Worm (Caenorhabditis elegans) whole organism, L3 larva: Measurements from ENCODE around the gene F54D5.15.
"Not testable (repeated sequence)": the region's sequence is repeated elsewhere in the genome, so short reads cannot be mapped to it uniquely, and the experiment has no call there.

Source experiments
- egl-5 ChIP-seq: fragments of 150-350 bp; optimal IDR thresholded peaks from 2 replicates; lab custom pipeline; 2017; ENCODE audit warnings: missing biosample characterization, missing genetic modification reagents, missing genetic modification characterization, inconsistent platforms
- elt-2 ChIP-seq: sonication (generic microtip); optimal IDR thresholded peaks from 2 replicates; lab custom pipeline; 2016; ENCODE audit warnings: missing genetic modification reagents, mild to moderate bottlenecking, missing genetic modification characterization, missing compliant biosample characterization
- lin-39 ChIP-seq: fragments of 150-350 bp; optimal IDR thresholded peaks from 2 replicates; lab custom pipeline; 2018; ENCODE audit warnings: missing biosample characterization, missing genetic modification reagents, missing genetic modification characterization
- nhr-237 ChIP-seq: fragments of 150-350 bp; optimal IDR thresholded peaks from 2 replicates; lab custom pipeline; 2014; ENCODE audit warnings: missing biosample characterization, missing genetic modification characterization
- snpc-4 ChIP-seq: fragments of 150-350 bp; optimal IDR thresholded peaks from 2 replicates; lab custom pipeline; 2014; ENCODE audit warnings: missing biosample characterization, missing genetic modification characterization
- zag-1 ChIP-seq: fragments of 150-350 bp; optimal IDR thresholded peaks from 2 replicates; lab custom pipeline; 2014; ENCODE audit warnings: missing biosample characterization, missing genetic modification characterization

ce11 chrII:11551981-11552380 lies 12.0 kb downstream of the F54D5.15 start, which contains the start of gene dhgd-1:
- not testable (repeated sequence) for TF ChIP-seq zag-1 (tag; lab: Kevin White, UChicago); lin-39 (tag; lab: Kevin White, UChicago); elt-2; egl-5; nhr-237; snpc-4 (tag; lab: Kevin White, UChicago)
